Worm (Caenorhabditis elegans): Measurements from ENCODE around the gene F53G2.3.

DNA sequence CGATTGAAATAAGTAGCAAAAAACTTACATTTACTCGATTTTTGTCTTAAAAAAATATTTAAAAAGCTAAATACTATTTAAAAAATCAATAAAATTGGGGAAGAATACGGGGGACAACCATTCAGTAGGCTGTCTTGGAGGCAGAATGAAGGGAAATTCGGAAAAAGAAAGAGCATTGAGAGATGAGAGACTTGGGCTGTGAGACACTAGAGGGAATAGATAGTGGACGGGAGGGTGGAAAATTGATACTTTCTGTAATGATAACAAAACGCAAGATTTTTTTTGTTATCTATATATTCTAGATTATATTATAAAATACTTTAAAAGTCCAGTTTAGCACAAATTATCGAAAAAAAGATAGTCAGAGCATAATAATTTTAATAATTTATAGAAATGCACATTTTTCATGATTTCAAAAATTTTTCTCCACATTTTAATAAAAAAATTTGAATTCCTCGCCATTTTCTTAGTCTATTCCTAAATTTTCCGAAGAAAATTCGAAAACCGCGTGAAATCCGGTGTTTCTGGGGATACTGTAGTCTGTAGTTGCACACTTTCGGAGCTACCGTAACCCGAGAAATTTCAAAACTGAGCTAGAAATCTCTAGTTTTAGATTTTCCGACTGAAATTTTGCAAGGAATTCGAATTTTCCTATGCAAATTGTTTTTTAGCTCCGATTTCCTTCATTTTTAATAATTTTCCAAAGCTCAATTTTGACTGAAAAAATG lies 23.7 kb downstream of the F53G2.3 start:
- TF ChIP-seq ref-1 (GFP tag; conservative IDR thresholded peaks at IDR 0.05) = no peak
- no peak for TF ChIP-seq med-1 (GFP tag; optimal IDR thresholded peaks at IDR 0.05; ENCODE audit: insufficient read depth)
- no peak for TF ChIP-seq tab-1 (GFP tag; IDR thresholded peaks at IDR 0.05)
- no peak for TF ChIP-seq cog-1 (tag; optimal IDR thresholded peaks at IDR 0.05)
- TF ChIP-seq ztf-29 (GFP tag; IDR thresholded peaks at IDR 0.05) = no peak
- TF ChIP-seq flt-1 (GFP tag; IDR thresholded peaks at IDR 0.05) = no peak

Measured in whole organism, midembryonic.